Worm (Caenorhabditis elegans) whole organism, early embryonic: ENCODE results near the gene lgc-21.
A peak's percentile ranks its signal among the peaks of the same experiment; 100 is the strongest.

Source experiments
- B0310.2 ChIP-seq: sonication (generic microtip); optimal IDR thresholded peaks from 2 replicates; lab custom pipeline; 2016; ENCODE audit warnings: mild to moderate bottlenecking, missing genetic modification characterization, missing compliant biosample characterization
- F13C5.2 ChIP-seq: sonication (generic microtip); optimal IDR thresholded peaks from 2 replicates; lab custom pipeline; 2017; ENCODE audit warnings: mild to moderate bottlenecking, missing genetic modification characterization, inconsistent platforms, missing compliant biosample characterization
- aly-1 ChIP-seq: sonication (generic microtip); optimal IDR thresholded peaks from 2 replicates; lab custom pipeline; 2016; ENCODE audit warnings: missing genetic modification characterization, missing compliant biosample characterization
- ama-1 ChIP-seq: fragments of 150-350 bp; optimal IDR thresholded peaks from 2 replicates; lab custom pipeline; 2014
- ceh-13 ChIP-seq: fragments of 200-800 bp; sonication (Bioruptor generic); optimal IDR thresholded peaks from 2 replicates; lab custom pipeline; 2018; ENCODE audit warnings: mild to moderate bottlenecking, missing genetic modification characterization, missing compliant biosample characterization
- ets-7 ChIP-seq: sonication (generic microtip); optimal IDR thresholded peaks from 2 replicates; lab custom pipeline; 2016; ENCODE audit warnings: missing genotype, missing genetic modification characterization, missing compliant biosample characterization
- flt-1 ChIP-seq: fragments of 200-800 bp; sonication (Bioruptor generic); IDR thresholded peaks from 2 replicates; pipeline ENCODE4 v1.3.6; 2022; ENCODE audit warnings: missing genetic modification characterization, missing compliant biosample characterization
- hnd-1 ChIP-seq: sonication (generic microtip); optimal IDR thresholded peaks from 2 replicates; lab custom pipeline; 2016; ENCODE audit warnings: missing genetic modification characterization, missing compliant biosample characterization
- pes-1 ChIP-seq: fragments of 200-800 bp; sonication (Bioruptor generic); IDR thresholded peaks from 2 replicates; pipeline ENCODE4 v1.3.6; 2022; ENCODE audit warnings: missing genetic modification reagents, missing genetic modification characterization, missing compliant biosample characterization
- scrt-1 ChIP-seq: fragments of 200-800 bp; sonication (Bioruptor generic); IDR thresholded peaks from 2 replicates; pipeline ENCODE4 v1.3.6; 2022; ENCODE audit warnings: missing genetic modification characterization, missing compliant biosample characterization
- sea-1 ChIP-seq: fragments of 200-800 bp; sonication (Bioruptor generic); conservative IDR thresholded peaks from 2 replicates; pipeline ENCODE4 v1.3.6; 2022; ENCODE audit warnings: missing genetic modification characterization, missing compliant biosample characterization

- TF ChIP-seq F13C5.2 (no peak), sea-1 (GFP tag; lab: Robert Waterston, UW) (no peak), B0310.2 (tag; lab: Kevin White, UChicago) (no peak), scrt-1 (GFP tag; lab: Robert Waterston, UW) (no peak), flt-1 (GFP tag; lab: Robert Waterston, UW) (no peak), ceh-13 (GFP tag; lab: Kevin White, UChicago) (no peak), pes-1 (GFP tag; lab: Robert Waterston, UW) (0 out of 2 replicates have a peak, but pooled peaks have one; percentile 26), aly-1 (tag; lab: Kevin White, UChicago) (no peak), ama-1 (lab: Kevin White, UChicago) (no peak), ets-7 (tag; lab: Kevin White, UChicago) (no peak), hnd-1 (tag; lab: Kevin White, UChicago) (no peak)
Observed at ce11 chrX:14054799-14055198, 13.0 kb downstream of the lgc-21 start.
